Worm (Caenorhabditis elegans) whole organism, L4 larva: ENCODE measurements around the gene str-109.

Source experiments
- ama-1 ChIP-seq: fragments of 150-350 bp; optimal IDR thresholded peaks from 2 replicates; lab custom pipeline; 2014; ENCODE audit warnings: inconsistent platforms, mixed read lengths
- ceh-20 ChIP-seq: fragments of 200-800 bp; sonication (Bioruptor generic); IDR thresholded peaks from 2 replicates; pipeline ENCODE4 v1.3.6; 2022; ENCODE audit warnings: missing genetic modification reagents, missing genetic modification characterization, missing compliant biosample characterization
- daf-12 ChIP-seq: fragments of 150-350 bp; optimal IDR thresholded peaks from 2 replicates; lab custom pipeline; 2014; ENCODE audit warnings: missing biosample characterization, missing genetic modification reagents, missing genetic modification characterization
- jun-1 ChIP-seq: fragments of 150-350 bp; optimal IDR thresholded peaks from 2 replicates; lab custom pipeline; 2014; ENCODE audit warnings: missing biosample characterization, missing genetic modification reagents, missing genetic modification characterization
- lin-1 ChIP-seq: fragments of 200-800 bp; sonication (Bioruptor generic); IDR thresholded peaks from 2 replicates; pipeline ENCODE4 v1.3.6; 2022; ENCODE audit warnings: missing genetic modification reagents, missing genetic modification characterization, missing compliant biosample characterization
- nhr-11 ChIP-seq: fragments of 150-350 bp; optimal IDR thresholded peaks from 2 replicates; lab custom pipeline; 2014; ENCODE audit warnings: missing biosample characterization, missing genetic modification characterization
- nhr-28 ChIP-seq: fragments of 150-350 bp; optimal IDR thresholded peaks from 2 replicates; lab custom pipeline; 2014; ENCODE audit warnings: missing biosample characterization, missing genetic modification characterization
- unc-62 ChIP-seq, 3 experiments: fragments of 150-350 bp in 1 of 3; sonication (generic microtip); optimal IDR thresholded peaks in 2 of 3; peaks in 1 of 3; 1 replicate in 1 of 3; 2 replicates in 2 of 3; lab custom pipeline; 2014 to 2017; ENCODE audit warnings: missing biosample characterization in 3 of 3, missing genetic modification characterization in 3 of 3, missing genetic modification reagents in 3 of 3, missing genotype in 1 of 3
- zag-1 ChIP-seq: fragments of 150-350 bp; optimal IDR thresholded peaks from 2 replicates; lab custom pipeline; 2014; ENCODE audit warnings: missing biosample characterization, missing genetic modification characterization
- zfp-2 ChIP-seq: sonication (generic microtip); optimal IDR thresholded peaks from 2 replicates; lab custom pipeline; 2016; ENCODE audit warnings: mild to moderate bottlenecking, missing genetic modification characterization, missing compliant biosample characterization
- ztf-11 ChIP-seq: fragments of 150-350 bp; optimal IDR thresholded peaks from 2 replicates; lab custom pipeline; 2014; ENCODE audit warnings: missing biosample characterization, missing genetic modification characterization

DNA sequence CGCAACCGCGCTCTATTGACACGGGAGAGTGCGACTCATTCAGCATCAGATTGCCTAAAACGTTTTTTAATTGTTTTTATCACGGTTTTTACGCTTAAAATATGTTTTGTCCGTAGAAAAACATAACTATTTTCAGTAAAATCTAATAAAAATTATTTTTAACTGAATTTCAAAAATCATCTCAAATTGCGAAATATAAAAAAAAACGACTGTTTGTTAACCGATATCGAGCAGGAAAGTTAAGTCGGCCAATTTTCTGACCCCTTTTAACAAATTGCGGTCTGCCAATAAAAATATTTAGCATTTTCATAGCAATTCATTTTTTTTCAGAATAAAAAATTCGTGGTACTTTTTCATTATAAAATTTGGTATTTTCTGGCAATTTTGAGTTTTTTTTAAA lies 41.5 kb downstream of the str-109 start:
- no peak for TF ChIP-seq zag-1 (tag; lab: Kevin White, UChicago)
- no peak for TF ChIP-seq daf-12 (tag; lab: Kevin White, UChicago)
- no peak for TF ChIP-seq nhr-28 (tag; lab: Kevin White, UChicago)
- TF ChIP-seq lin-1 (GFP tag; lab: Robert Waterston, UW): no peak
- TF ChIP-seq ztf-11 (tag; lab: Kevin White, UChicago): no peak
- TF ChIP-seq unc-62 (GFP tag; optimal IDR thresholded peaks at IDR 0.05 in 1 of 2; lab: Kevin White, UChicago): no peak
- no peak for TF ChIP-seq unc-62 (tag; optimal IDR thresholded peaks at IDR 0.05; lab: Kevin White, UChicago)
- TF ChIP-seq nhr-11: no peak
- no peak for TF ChIP-seq ceh-20 (GFP tag; lab: Robert Waterston, UW)
- no peak for TF ChIP-seq jun-1 (tag; lab: Kevin White, UChicago)
- TF ChIP-seq zfp-2: no peak
- no peak for TF ChIP-seq ama-1 (lab: Kevin White, UChicago)
